Fruit fly (Drosophila melanogaster) whole organism, embryonic: ENCODE results near the gene CG46387.

Experiments
- ATbp ChIP-seq: fragments of 200-800 bp; sonication (Bioruptor generic); optimal IDR thresholded peaks from 2 replicates; lab custom pipeline; 2017; ENCODE audit warnings: missing biosample characterization, mild to moderate bottlenecking, missing genetic modification characterization, missing genetic modification reagents
- Adf1 ChIP-seq: fragments of 200-800 bp; sonication (Bioruptor generic); IDR thresholded peaks from 2 replicates; pipeline ENCODE4 v1.3.6; 2022; ENCODE audit warnings: missing biosample characterization, missing genetic modification characterization
- Bdp1 ChIP-seq: fragments of 200-800 bp; sonication (Bioruptor generic); optimal IDR thresholded peaks from 3 replicates; lab custom pipeline; 2016; ENCODE audit warnings: missing biosample characterization, missing genetic modification characterization
- C15 ChIP-seq: fragments of 200-800 bp; sonication (Bioruptor generic); IDR thresholded peaks from 3 replicates; pipeline ENCODE4 v1.3.6; 2022; ENCODE audit warnings: missing biosample characterization, missing genetic modification characterization
- CG11093 ChIP-seq: fragments of 200-800 bp; sonication (Bioruptor generic); IDR thresholded peaks from 3 replicates; pipeline ENCODE4 v1.3.6; 2022; ENCODE audit warnings: missing biosample characterization, missing genetic modification characterization
- CG11247 ChIP-seq: fragments of 200-800 bp; sonication (Bioruptor generic); IDR thresholded peaks from 2 replicates; pipeline ENCODE4 v1.3.6; 2022; ENCODE audit warnings: missing biosample characterization, missing genetic modification characterization
- CG12942 ChIP-seq: fragments of 200-800 bp; sonication (Bioruptor generic); optimal IDR thresholded peaks from 3 replicates; lab custom pipeline; 2016; ENCODE audit warnings: missing biosample characterization, missing genetic modification characterization
- CG13296 ChIP-seq: fragments of 200-800 bp; sonication (Bioruptor generic); optimal IDR thresholded peaks from 3 replicates; lab custom pipeline; 2018; ENCODE audit warnings: missing biosample characterization, mild to moderate bottlenecking, missing genetic modification characterization
- CG14667 ChIP-seq: fragments of 200-800 bp; sonication (Bioruptor generic); IDR thresholded peaks from 2 replicates; pipeline ENCODE4 v1.3.6; 2022; ENCODE audit warnings: missing biosample characterization, missing genetic modification characterization
- CG15011 ChIP-seq: fragments of 200-800 bp; sonication (Bioruptor generic); optimal IDR thresholded peaks from 3 replicates; lab custom pipeline; 2018; ENCODE audit warnings: missing biosample characterization, mild to moderate bottlenecking, missing genetic modification characterization
- CG15601 ChIP-seq: fragments of 200-800 bp; sonication (Bioruptor generic); optimal IDR thresholded peaks from 3 replicates; lab custom pipeline; 2019; ENCODE audit warnings: missing biosample characterization, mild to moderate bottlenecking, missing genetic modification characterization, moderate library complexity
- CG17612 ChIP-seq: fragments of 200-800 bp; sonication (Bioruptor generic); IDR thresholded peaks from 2 replicates; pipeline ENCODE4 v1.3.6; 2022; ENCODE audit warnings: missing biosample characterization, missing genetic modification characterization
- CG33213 ChIP-seq: fragments of 200-800 bp; sonication (Bioruptor generic); optimal IDR thresholded peaks from 3 replicates; lab custom pipeline; 2016; ENCODE audit warnings: missing biosample characterization, missing genetic modification characterization
- CG4404 ChIP-seq: fragments of 200-800 bp; sonication (Bioruptor generic); IDR thresholded peaks from 2 replicates; pipeline ENCODE4 v1.3.6; 2022; ENCODE audit warnings: missing biosample characterization, missing genetic modification characterization
- CG4617 ChIP-seq: fragments of 200-800 bp; sonication (Bioruptor generic); optimal IDR thresholded peaks from 3 replicates; lab custom pipeline; 2016; ENCODE audit warnings: missing biosample characterization, missing genetic modification characterization, borderline replicate concordance
- CG6689 ChIP-seq: fragments of 200-800 bp; sonication (Bioruptor generic); IDR thresholded peaks from 2 replicates; pipeline ENCODE4 v1.3.6; 2022; ENCODE audit warnings: missing biosample characterization, missing genetic modification characterization
- CG6765 ChIP-seq: fragments of 200-800 bp; sonication (Bioruptor generic); optimal IDR thresholded peaks from 3 replicates; lab custom pipeline; 2017; ENCODE audit warnings: missing biosample characterization, mild to moderate bottlenecking, missing genetic modification characterization
- CG7556 ChIP-seq: fragments of 200-800 bp; sonication (Bioruptor generic); optimal IDR thresholded peaks from 2 replicates; lab custom pipeline; 2017; ENCODE audit warnings: missing biosample characterization, mild to moderate bottlenecking, missing genetic modification characterization
- CG7839 ChIP-seq: fragments of 200-800 bp; sonication (Bioruptor generic); optimal IDR thresholded peaks from 3 replicates; lab custom pipeline; 2018; ENCODE audit warnings: missing biosample characterization, mild to moderate bottlenecking, missing genetic modification characterization, moderate library complexity
- CG8281 ChIP-seq: fragments of 200-800 bp; sonication (Bioruptor generic); optimal IDR thresholded peaks from 2 replicates; lab custom pipeline; 2018; ENCODE audit warnings: missing biosample characterization, mild to moderate bottlenecking, missing genetic modification characterization, moderate library complexity
- CG8290 ChIP-seq, 3 experiments: fragments of 200-800 bp; sonication (Bioruptor generic); optimal IDR thresholded peaks; 2 replicates each; lab custom pipeline; 2016 to 2019; ENCODE audit warnings: missing biosample characterization in 3 of 3, missing genetic modification characterization in 3 of 3, mild to moderate bottlenecking in 2 of 3, moderate library complexity in 1 of 3
- CG8359 ChIP-seq: fragments of 200-800 bp; sonication (Bioruptor generic); optimal IDR thresholded peaks from 2 replicates; lab custom pipeline; 2017; ENCODE audit warnings: missing biosample characterization, mild to moderate bottlenecking, missing genetic modification characterization, borderline replicate concordance
- CG8388 ChIP-seq: fragments of 200-800 bp; sonication (Bioruptor generic); optimal IDR thresholded peaks from 2 replicates; lab custom pipeline; 2019; ENCODE audit warnings: missing biosample characterization, mild to moderate bottlenecking, missing genetic modification characterization, moderate library complexity
- Deaf1 ChIP-seq: fragments of 200-800 bp; optimal IDR thresholded peaks from 3 replicates; lab custom pipeline; 2019; ENCODE audit warnings: missing biosample characterization, mild to moderate bottlenecking, missing genetic modification characterization, moderate library complexity
- Ets97D ChIP-seq: fragments of 200-800 bp; sonication (Bioruptor generic); optimal IDR thresholded peaks from 3 replicates; lab custom pipeline; 2016; ENCODE audit warnings: missing biosample characterization, missing genetic modification characterization
- HHEX ChIP-seq: fragments of 200-800 bp; sonication (Bioruptor generic); optimal IDR thresholded peaks from 3 replicates; lab custom pipeline; 2017; ENCODE audit warnings: missing biosample characterization, mild to moderate bottlenecking, missing genetic modification characterization, missing genetic modification reagents
- HLHmδ ChIP-seq: fragments of 200-800 bp; sonication (Bioruptor generic); optimal IDR thresholded peaks from 2 replicates; lab custom pipeline; 2018; ENCODE audit warnings: missing biosample characterization, mild to moderate bottlenecking, missing genetic modification characterization, moderate library complexity
- Hsf ChIP-seq: fragments of 200-800 bp; sonication (Bioruptor generic); optimal IDR thresholded peaks from 3 replicates; lab custom pipeline; 2016; ENCODE audit warnings: missing biosample characterization, missing genetic modification characterization
- MESR4 ChIP-seq: fragments of 200-800 bp; sonication (Bioruptor generic); optimal IDR thresholded peaks from 2 replicates; lab custom pipeline; 2018; ENCODE audit warnings: missing biosample characterization, mild to moderate bottlenecking, missing genetic modification characterization, moderate library complexity
- MTF-1 ChIP-seq: fragments of 200-800 bp; sonication (Bioruptor generic); optimal IDR thresholded peaks from 2 replicates; lab custom pipeline; 2018; ENCODE audit warnings: missing biosample characterization, mild to moderate bottlenecking, missing genetic modification characterization, borderline replicate concordance
- Mad ChIP-seq: fragments of 200-800 bp; sonication (Bioruptor generic); optimal IDR thresholded peaks from 2 replicates; lab custom pipeline; 2016; ENCODE audit warnings: missing biosample characterization, missing genetic modification characterization
- Meics ChIP-seq: fragments of 200-800 bp; sonication (Bioruptor generic); optimal IDR thresholded peaks from 2 replicates; lab custom pipeline; 2017; ENCODE audit warnings: missing biosample characterization, mild to moderate bottlenecking, missing genetic modification characterization
- Pdp1 ChIP-seq, 2 experiments: fragments of 200-800 bp; sonication (Bioruptor generic); optimal IDR thresholded peaks; 3 replicates each; lab custom pipeline; 2016; ENCODE audit warnings: missing biosample characterization in 2 of 2, missing genetic modification characterization in 2 of 2, mild to moderate bottlenecking in 1 of 2, moderate library complexity in 1 of 2
- amos ChIP-seq: fragments of 200-800 bp; sonication (Bioruptor generic); IDR thresholded peaks from 2 replicates; pipeline ENCODE4 v1.3.6; 2022; ENCODE audit warnings: missing biosample characterization, missing genetic modification characterization; ENCODE audit not compliant: partially characterized antibody
- ato ChIP-seq: fragments of 200-800 bp; sonication (Bioruptor generic); IDR thresholded peaks from 2 replicates; pipeline ENCODE4 v1.3.6; 2022; ENCODE audit warnings: missing biosample characterization, missing genetic modification characterization; ENCODE audit not compliant: partially characterized antibody
- dati ChIP-seq: fragments of 200-800 bp; sonication (Bioruptor generic); IDR thresholded peaks from 2 replicates; pipeline ENCODE4 v1.3.6; 2022; ENCODE audit warnings: missing biosample characterization, missing genetic modification characterization
- ewg ChIP-seq: fragments of 200-800 bp; sonication (Bioruptor generic); optimal IDR thresholded peaks from 3 replicates; lab custom pipeline; 2017; ENCODE audit warnings: mild to moderate bottlenecking, missing biosample characterization, missing genetic modification reagents, missing genetic modification characterization
- gem ChIP-seq: fragments of 200-800 bp; sonication (Bioruptor generic); optimal IDR thresholded peaks from 2 replicates; lab custom pipeline; 2019; ENCODE audit warnings: missing biosample characterization, mild to moderate bottlenecking, missing genetic modification characterization, moderate library complexity
- gsb ChIP-seq: fragments of 200-800 bp; sonication (Bioruptor generic); IDR thresholded peaks from 2 replicates; pipeline ENCODE4 v1.3.6; 2022; ENCODE audit warnings: missing biosample characterization, missing genetic modification characterization
- ham ChIP-seq: fragments of 200-800 bp; sonication (Bioruptor generic); IDR thresholded peaks from 2 replicates; pipeline ENCODE4 v1.3.6; 2022; ENCODE audit warnings: missing biosample characterization, missing genetic modification characterization
- jing ChIP-seq: fragments of 200-800 bp; sonication (Bioruptor generic); optimal IDR thresholded peaks from 2 replicates; lab custom pipeline; 2018; ENCODE audit warnings: missing biosample characterization, mild to moderate bottlenecking, missing genetic modification characterization
- lmd ChIP-seq: fragments of 200-800 bp; sonication (Bioruptor generic); IDR thresholded peaks from 2 replicates; pipeline ENCODE4 v1.3.6; 2022; ENCODE audit warnings: missing biosample characterization, missing genetic modification characterization
- nerfin-2 ChIP-seq: fragments of 200-800 bp; sonication (Bioruptor generic); IDR thresholded peaks from 2 replicates; pipeline ENCODE4 v1.3.6; 2022; ENCODE audit warnings: missing biosample characterization, missing genetic modification characterization; ENCODE audit not compliant: partially characterized antibody
- nom ChIP-seq: fragments of 200-800 bp; sonication (Bioruptor generic); optimal IDR thresholded peaks from 2 replicates; lab custom pipeline; 2017; ENCODE audit warnings: missing biosample characterization, missing genetic modification characterization, mild to moderate bottlenecking, moderate library complexity, missing genetic modification reagents
- pfk ChIP-seq: fragments of 200-800 bp; sonication (Bioruptor generic); optimal IDR thresholded peaks from 2 replicates; lab custom pipeline; 2018; ENCODE audit warnings: missing biosample characterization, mild to moderate bottlenecking, missing genetic modification characterization, moderate library complexity
- pnt ChIP-seq: fragments of 200-800 bp; sonication (Bioruptor generic); optimal IDR thresholded peaks from 3 replicates; lab custom pipeline; 2016; ENCODE audit warnings: missing biosample characterization, missing genetic modification characterization
- psq ChIP-seq: fragments of 200-800 bp; sonication (Bioruptor generic); optimal IDR thresholded peaks from 2 replicates; lab custom pipeline; 2017; ENCODE audit warnings: missing biosample characterization, missing genetic modification characterization
- row ChIP-seq: fragments of 200-800 bp; sonication (Bioruptor generic); IDR thresholded peaks from 3 replicates; pipeline ENCODE4 v1.3.6; 2022; ENCODE audit warnings: missing biosample characterization, missing genetic modification characterization
- tio ChIP-seq: fragments of 200-800 bp; sonication (Bioruptor generic); optimal IDR thresholded peaks from 2 replicates; lab custom pipeline; 2017; ENCODE audit warnings: missing biosample characterization, missing genetic modification characterization, inconsistent platforms

The CG46387 gene

DNA sequence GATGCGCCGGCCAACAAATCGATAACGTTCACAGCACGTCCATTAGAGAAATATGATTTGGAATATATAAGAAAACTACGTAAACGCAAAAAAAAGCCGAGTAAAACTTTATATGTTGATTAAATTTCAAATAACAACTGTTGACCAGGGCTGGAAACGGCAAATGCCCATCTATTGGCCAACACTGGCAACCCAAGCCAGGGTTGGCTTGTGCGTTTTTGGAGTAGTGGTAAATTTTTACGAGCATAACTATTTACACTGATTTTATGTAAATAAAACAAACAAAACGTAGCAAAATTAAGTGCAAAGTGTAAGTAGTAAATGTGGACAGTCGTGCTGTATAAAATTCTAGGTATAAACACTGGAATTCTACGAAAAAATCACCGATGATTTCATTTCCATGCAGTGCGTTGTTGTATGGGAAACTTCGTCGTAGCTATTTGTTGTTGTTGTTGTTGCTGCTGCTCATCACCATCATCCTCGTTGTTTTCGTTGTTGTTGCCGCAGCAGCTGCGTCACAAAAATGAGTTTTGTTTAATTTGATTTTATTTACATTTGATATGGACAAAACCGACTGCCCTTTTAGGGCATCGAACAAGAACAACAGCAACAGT lies 727 bp downstream of the CG46387 start, which contains the start of gene nudE (continued):
- TF ChIP-seq CG15601: no peak
- peak; percentile 28; the same call in 2 of the 3 replicates for TF ChIP-seq row (GFP tag; lab: Robert Waterston, UW)
- TF ChIP-seq CG7839 (tag; lab: Kevin White, UChicago): peak; percentile 28
- TF ChIP-seq CG4404: no peak
- no peak for TF ChIP-seq pnt
- TF ChIP-seq amos (GFP tag; lab: Robert Waterston, UW): 0 out of 2 replicates have a peak, but pooled peaks have one; percentile 22
- TF ChIP-seq ham (GFP tag; lab: Robert Waterston, UW): no peak
- TF ChIP-seq Ets97D: peak; percentile 33
- TF ChIP-seq CG15011 (GFP tag; lab: Kevin White, UChicago): no peak
- peak; percentile 52 for TF ChIP-seq CG33213
- TF ChIP-seq CG8281 (tag; lab: Kevin White, UChicago): no peak
- no peak for TF ChIP-seq Bdp1 (GFP tag; lab: Kevin White, UChicago)
- no peak for TF ChIP-seq Meics (GFP tag; lab: Kevin White, UChicago)
- TF ChIP-seq CG4617 (GFP tag; lab: Kevin White, UChicago): peak; percentile 72
- peak; percentile 38 for TF ChIP-seq HHEX
- no peak for TF ChIP-seq ATbp (GFP tag; lab: Kevin White, UChicago)
- no peak for TF ChIP-seq tio (GFP tag; lab: Kevin White, UChicago)
- peak; percentile 8 for TF ChIP-seq CG8290 (GFP tag; optimal IDR thresholded peaks at IDR 0.05; lab: Kevin White, UChicago)
- peak in 1 of 2 experiments; percentile 39 for TF ChIP-seq CG8290 (tag; optimal IDR thresholded peaks at IDR 0.05; lab: Kevin White, UChicago)
- no peak for TF ChIP-seq pfk (GFP tag; lab: Kevin White, UChicago)
- TF ChIP-seq ewg (GFP tag; lab: Kevin White, UChicago): no peak
- TF ChIP-seq CG6689 (GFP tag; lab: Robert Waterston, UW): no peak
- peak; percentile 84 for TF ChIP-seq MESR4 (GFP tag; lab: Kevin White, UChicago)
- TF ChIP-seq jing: no peak
- TF ChIP-seq Mad (GFP tag; lab: Kevin White, UChicago): no peak
- no peak for TF ChIP-seq CG8359 (GFP tag; lab: Kevin White, UChicago)
- TF ChIP-seq gsb (GFP tag; lab: Robert Waterston, UW): no peak
- no peak for TF ChIP-seq psq (GFP tag; lab: Kevin White, UChicago)
- no peak for TF ChIP-seq dati
- TF ChIP-seq MTF-1 (GFP tag; lab: Kevin White, UChicago): no peak
- no peak for TF ChIP-seq CG13296
- TF ChIP-seq CG11093 (GFP tag; lab: Robert Waterston, UW): no peak
- TF ChIP-seq lmd: no peak; the same call in 1 of the 2 replicates
- no peak for TF ChIP-seq nom
- TF ChIP-seq Adf1 (GFP tag; lab: Robert Waterston, UW): peak; percentile 50; the same call in 1 of the 2 replicates
- no peak for TF ChIP-seq CG12942 (GFP tag; lab: Kevin White, UChicago)
- no peak for TF ChIP-seq CG17612 (GFP tag; lab: Robert Waterston, UW)
- no peak for TF ChIP-seq ato (GFP tag; lab: Robert Waterston, UW)
- TF ChIP-seq nerfin-2: no peak
- no peak for TF ChIP-seq HLHmδ (GFP tag; lab: Kevin White, UChicago)
- TF ChIP-seq Deaf1 (tag; lab: Kevin White, UChicago): peak; percentile 2
- TF ChIP-seq CG7556 (GFP tag; lab: Kevin White, UChicago): peak; percentile 5
- TF ChIP-seq CG11247 (GFP tag; lab: Robert Waterston, UW): peak; percentile 61
- peak; percentile 16 for TF ChIP-seq gem (tag; lab: Kevin White, UChicago)
- TF ChIP-seq Hsf: peak; percentile 19
- no peak for TF ChIP-seq CG14667 (GFP tag; lab: Robert Waterston, UW)
- TF ChIP-seq Pdp1 (GFP tag; optimal IDR thresholded peaks at IDR 0.05; lab: Kevin White, UChicago): peak in 1 of 2 experiments; percentile 18
- peak; percentile 37 for TF ChIP-seq CG8388
- TF ChIP-seq C15 (GFP tag; lab: Robert Waterston, UW): no peak
- no peak for TF ChIP-seq CG6765 (GFP tag; lab: Kevin White, UChicago)
